In the genomic region with DNA sequence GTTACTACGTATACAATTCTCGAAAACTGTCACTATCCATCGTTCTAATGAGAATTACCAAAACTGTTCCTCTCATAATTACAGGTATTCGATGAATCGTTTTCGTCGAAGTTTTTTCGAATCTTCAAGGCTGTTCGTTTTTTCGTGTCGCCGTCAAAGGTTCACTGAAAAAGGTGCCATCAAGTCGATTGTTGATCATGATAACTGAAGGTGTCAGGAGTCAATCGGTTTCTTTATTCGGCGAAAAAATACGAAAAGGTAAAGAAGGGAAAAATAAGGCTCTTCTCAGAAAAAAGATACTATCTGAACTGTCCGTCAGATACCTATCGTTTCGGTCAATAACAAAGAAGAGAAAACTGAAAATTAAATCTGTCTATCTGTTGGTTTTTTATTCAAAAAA, we compare ENCODE assay signal across 3 worm cellular contexts.
TF ChIP-seq lines count a peak whose summit lies in the region.

No protein-coding gene starts in this region.

TF ChIP-seq in whole organism, L1 larva, 84 proteins besides CTCF, POLR2A, EP300 and RAD21:
- TF ChIP-seq nhr-76 (tag; optimal IDR thresholded peaks at IDR 0.05; lab: Kevin White, UChicago) (no peak), hlh-17 (GFP tag; optimal IDR thresholded peaks at IDR 0.05; lab: Kevin White, UChicago; ENCODE audit: borderline replicate concordance) (no peak), fos-1 (tag; optimal IDR thresholded peaks at IDR 0.05; lab: Kevin White, UChicago) (no peak), nhr-85 (tag; lab: Kevin White, UChicago) (peak; percentile 60), lin-35 (GFP tag; optimal IDR thresholded peaks at IDR 0.05; lab: Kevin White, UChicago) (no peak), ceh-88 (GFP tag; IDR thresholded peaks at IDR 0.05; lab: Robert Waterston, UW) (no peak), grh-1 (GFP tag; IDR thresholded peaks at IDR 0.05; lab: Robert Waterston, UW) (no peak), mef-2 (tag; optimal IDR thresholded peaks at IDR 0.05; lab: Kevin White, UChicago) (no peak), unc-130 (tag; optimal IDR thresholded peaks at IDR 0.05; lab: Kevin White, UChicago) (no peak), nhr-47 (tag; optimal IDR thresholded peaks at IDR 0.05; lab: Kevin White, UChicago) (no peak), ets-5 (GFP tag; IDR thresholded peaks at IDR 0.05; lab: Robert Waterston, UW) (no peak), nhr-90 (tag; optimal IDR thresholded peaks at IDR 0.05; lab: Kevin White, UChicago; ENCODE audit: poor library complexity) (no peak), ceh-63 (GFP tag; optimal IDR thresholded peaks at IDR 0.05; lab: Kevin White, UChicago) (no peak), elt-2 (tag; optimal IDR thresholded peaks at IDR 0.05; lab: Kevin White, UChicago) (no peak), lin-14 (GFP tag; optimal IDR thresholded peaks at IDR 0.05; lab: Kevin White, UChicago) (peak; percentile 31), hlh-4 (tag; optimal IDR thresholded peaks at IDR 0.05; lab: Kevin White, UChicago) (no peak), isw-1 (GFP tag; IDR thresholded peaks at IDR 0.05; lab: Robert Waterston, UW) (no peak), zag-1 (tag; optimal IDR thresholded peaks at IDR 0.05; lab: Kevin White, UChicago) (no peak), nhr-12 (tag; optimal IDR thresholded peaks at IDR 0.05; lab: Kevin White, UChicago) (no peak), sptf-1 (tag; optimal IDR thresholded peaks at IDR 0.05; lab: Kevin White, UChicago) (no peak), egl-13 (tag; optimal IDR thresholded peaks at IDR 0.05; lab: Kevin White, UChicago) (no peak), elt-3 (tag; optimal IDR thresholded peaks at IDR 0.05; lab: Kevin White, UChicago) (no peak), ztf-4 (tag; optimal IDR thresholded peaks at IDR 0.05; lab: Kevin White, UChicago) (no peak), swsn-7 (tag; optimal IDR thresholded peaks at IDR 0.05; lab: Kevin White, UChicago) (no peak), aha-1 (tag; optimal IDR thresholded peaks at IDR 0.05; lab: Kevin White, UChicago) (no peak), efl-1 (optimal IDR thresholded peaks at IDR 0.05; lab: Kevin White, UChicago) (no peak), efl-1 (GFP tag; optimal IDR thresholded peaks at IDR 0.05 in 1 of 2; lab: Kevin White, UChicago) (peak in 1 of 2 experiments; percentile 52)
TF ChIP-seq in whole organism, L1 larva: peak in this region for 3.

TF ChIP-seq in whole organism, L2 larva, 48 proteins besides CTCF, POLR2A, EP300 and RAD21:
- TF ChIP-seq ceh-16 (tag; optimal IDR thresholded peaks at IDR 0.05; lab: Kevin White, UChicago) (peak; percentile 67), nhr-12 (tag; optimal IDR thresholded peaks at IDR 0.05; lab: Kevin White, UChicago) (no peak)
TF ChIP-seq in whole organism, L2 larva: peak in this region for 1.

TF ChIP-seq in whole organism, L3 larva, 47 proteins besides CTCF, POLR2A, EP300 and RAD21:
- TF ChIP-seq egl-27 (tag; optimal IDR thresholded peaks at IDR 0.05; lab: Kevin White, UChicago) (no peak), elt-1 (tag; optimal IDR thresholded peaks at IDR 0.05; lab: Kevin White, UChicago) (peak; percentile 77)
